Worm (Caenorhabditis elegans): ENCODE data around the gene rps-29.

The rps-29 gene

DNA sequence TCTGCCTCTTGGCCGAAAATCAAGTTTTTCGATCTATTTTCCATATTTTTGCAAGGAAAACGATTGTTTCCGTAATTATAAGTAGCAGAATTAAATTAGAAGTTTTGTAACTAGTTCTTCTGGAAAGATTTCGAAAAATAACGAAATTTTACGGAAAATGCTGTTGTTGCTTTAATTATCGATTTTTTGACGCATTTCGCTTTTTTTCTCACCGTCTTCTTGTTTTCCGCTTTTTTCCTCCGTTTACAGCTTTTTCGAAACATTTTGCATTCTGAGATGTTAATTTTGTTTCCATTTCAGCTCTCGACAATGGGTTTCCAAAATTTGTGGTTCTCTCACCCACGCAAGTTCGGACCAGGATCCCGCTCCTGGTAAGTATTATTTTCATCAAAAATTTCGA, at the start of gene rps-29:
Gene rps-29 (plus strand): TSS at position 301 of the 400 bp plus-strand sequence.
- no peak for TF ChIP-seq C38D4.7 (GFP tag; optimal IDR thresholded peaks at IDR 0.05)
- TF ChIP-seq ama-1 (optimal IDR thresholded peaks at IDR 0.05): no peak
- TF ChIP-seq fkh-6 (tag; optimal IDR thresholded peaks at IDR 0.05): no peak
- TF ChIP-seq ceh-48 (tag; optimal IDR thresholded peaks at IDR 0.05): peak; percentile 30
- TF ChIP-seq ceh-6 (GFP tag; optimal IDR thresholded peaks at IDR 0.05): no peak
- no peak for TF ChIP-seq ztf-16 (tag; optimal IDR thresholded peaks at IDR 0.05)
- TF ChIP-seq fax-1 (tag; optimal IDR thresholded peaks at IDR 0.05): no peak

DNA sequence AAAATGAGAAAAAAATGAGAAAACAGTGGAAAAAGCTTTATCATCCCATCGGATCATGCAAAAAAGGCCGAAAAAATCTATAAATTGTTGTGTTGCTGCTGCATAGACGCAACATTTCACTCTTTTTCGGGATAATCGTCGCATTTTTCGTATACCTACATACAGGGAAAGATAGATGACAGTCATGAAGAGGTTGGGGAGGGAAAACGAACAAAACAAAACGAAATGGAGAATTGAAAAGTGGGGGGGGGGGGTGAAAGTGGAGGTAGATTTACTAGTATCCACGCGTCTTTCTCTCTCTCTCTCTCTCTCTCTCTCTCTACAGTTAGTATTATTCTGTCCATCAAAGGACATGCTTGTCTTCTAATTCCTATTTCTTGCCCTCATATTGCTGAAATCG, 49.6 kb upstream of the rps-29 start:
- no peak for TF ChIP-seq rnt-1 (tag; optimal IDR thresholded peaks at IDR 0.05)
- TF ChIP-seq ceh-30 (tag; optimal IDR thresholded peaks at IDR 0.05): no peak
- TF ChIP-seq ceh-9 (tag; optimal IDR thresholded peaks at IDR 0.05): no peak
- TF ChIP-seq ets-4 (tag; optimal IDR thresholded peaks at IDR 0.05): no peak

DNA sequence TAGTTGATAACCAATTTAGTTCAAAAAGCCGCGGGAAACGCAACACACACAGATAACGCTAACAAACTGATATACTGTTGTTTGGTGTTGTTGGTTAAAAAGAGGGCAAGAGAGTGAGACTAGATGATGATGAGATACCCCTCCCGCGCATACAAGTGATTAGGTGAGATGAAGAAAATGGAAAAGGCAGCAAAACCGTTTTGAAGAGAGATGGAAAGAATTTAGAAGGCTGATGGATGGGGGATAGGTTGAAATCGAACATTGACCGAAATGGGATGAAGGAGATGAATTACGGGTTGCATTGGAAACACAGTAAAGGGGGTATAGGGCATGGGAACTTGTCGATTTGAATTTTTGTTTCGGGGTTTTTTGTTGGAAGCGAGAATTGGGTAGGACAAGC, 45.3 kb upstream of the rps-29 start:
- peak; percentile 41 for TF ChIP-seq elt-2 (tag; optimal IDR thresholded peaks at IDR 0.05)
- no peak for TF ChIP-seq dve-1 (tag; optimal IDR thresholded peaks at IDR 0.05)

DNA sequence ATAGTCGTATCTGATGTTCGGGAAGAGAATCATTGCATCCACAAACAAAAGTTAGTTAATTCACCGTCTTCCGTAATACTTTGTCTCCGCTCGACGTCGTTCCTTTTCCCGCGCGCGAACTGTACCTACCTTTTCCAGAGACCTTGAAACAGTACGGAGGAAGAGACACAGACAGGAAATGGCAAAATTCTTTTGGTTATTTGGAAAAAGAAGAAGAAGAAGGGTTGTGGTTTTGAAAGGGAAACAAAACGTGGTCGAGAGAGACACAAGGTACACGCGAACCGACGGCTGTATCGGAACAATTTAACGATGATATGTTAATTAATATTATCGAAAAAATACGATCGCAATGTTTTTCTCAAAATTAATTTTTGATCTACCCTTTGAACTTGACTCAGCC, 44.1 kb upstream of the rps-29 start:
- TF ChIP-seq pha-4 (tag; optimal IDR thresholded peaks at IDR 0.05) (no peak), pax-1 (tag; optimal IDR thresholded peaks at IDR 0.05) (no peak), ama-1 (optimal IDR thresholded peaks at IDR 0.05) (no peak), ceh-14 (tag; optimal IDR thresholded peaks at IDR 0.05) (no peak), ahr-1 (tag; optimal IDR thresholded peaks at IDR 0.05) (no peak), ceh-2 (tag; optimal IDR thresholded peaks at IDR 0.05) (no peak), ceh-19 (GFP tag; optimal IDR thresholded peaks at IDR 0.05) (no peak), ztf-16 (tag; optimal IDR thresholded peaks at IDR 0.05) (no peak), pqm-1 (tag; optimal IDR thresholded peaks at IDR 0.05) (no peak), fkh-10 (GFP tag; optimal IDR thresholded peaks at IDR 0.05) (no peak), ceh-30 (tag; optimal IDR thresholded peaks at IDR 0.05) (no peak), odd-2 (tag; optimal IDR thresholded peaks at IDR 0.05) (no peak), hlh-13 (GFP tag; optimal IDR thresholded peaks at IDR 0.05) (no peak), ceh-31 (tag; optimal IDR thresholded peaks at IDR 0.05) (no peak), ceh-34 (tag; optimal IDR thresholded peaks at IDR 0.05) (no peak), ttx-3 (tag; optimal IDR thresholded peaks at IDR 0.05) (no peak), F13H6.1 (tag; optimal IDR thresholded peaks at IDR 0.05) (no peak), che-1 (tag; optimal IDR thresholded peaks at IDR 0.05) (no peak), zip-5 (tag; optimal IDR thresholded peaks at IDR 0.05) (no peak), ets-4 (tag; optimal IDR thresholded peaks at IDR 0.05) (no peak)

DNA sequence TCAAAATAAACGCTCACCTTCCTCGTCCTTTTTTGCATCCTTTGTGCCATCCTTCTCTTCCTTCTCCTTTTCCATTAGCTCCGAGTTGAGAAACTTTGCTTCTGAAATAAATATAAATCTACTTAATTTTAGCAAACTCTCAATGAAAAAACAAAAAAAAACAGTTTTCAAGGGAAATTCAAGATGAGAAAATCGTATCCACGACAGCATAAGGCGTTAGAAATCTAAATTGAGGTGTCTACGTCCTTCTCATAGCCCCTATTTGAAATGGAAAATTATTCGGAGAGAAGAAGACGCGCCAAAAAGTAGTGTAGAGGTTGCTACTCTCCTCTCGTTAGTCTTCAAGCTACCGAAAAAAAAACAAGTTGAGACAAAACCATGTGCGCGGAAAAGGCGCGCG, 41.8 kb upstream of the rps-29 start, which contains the start of gene pat-12:
Gene pat-12 (minus strand): TSS at position 101 of the 400 bp plus-strand sequence.
- TF ChIP-seq nhr-232 (tag; optimal IDR thresholded peaks at IDR 0.05) (no peak), ceh-9 (tag; optimal IDR thresholded peaks at IDR 0.05) (no peak), syd-9 (tag; optimal IDR thresholded peaks at IDR 0.05) (no peak), pha-4 (tag; optimal IDR thresholded peaks at IDR 0.05) (no peak), dve-1 (tag; optimal IDR thresholded peaks at IDR 0.05) (no peak), lin-11 (tag; optimal IDR thresholded peaks at IDR 0.05) (no peak), pag-3 (tag; optimal IDR thresholded peaks at IDR 0.05; ENCODE audit: borderline replicate concordance) (no peak), madf-2 (tag; optimal IDR thresholded peaks at IDR 0.05) (no peak), nfya-1 (tag; optimal IDR thresholded peaks at IDR 0.05) (no peak), tbx-7 (tag; optimal IDR thresholded peaks at IDR 0.05) (no peak), nhr-11 (tag; optimal IDR thresholded peaks at IDR 0.05) (no peak), ceh-45 (GFP tag; IDR thresholded peaks at IDR 0.05) (no peak), ceh-34 (tag; optimal IDR thresholded peaks at IDR 0.05) (no peak), sdc-2 (tag; optimal IDR thresholded peaks at IDR 0.05) (no peak), ceh-18 (tag; optimal IDR thresholded peaks at IDR 0.05) (no peak), ceh-22 (tag; optimal IDR thresholded peaks at IDR 0.05) (no peak), tbx-2 (tag; optimal IDR thresholded peaks at IDR 0.05) (no peak), rnt-1 (tag; optimal IDR thresholded peaks at IDR 0.05) (no peak), unc-42 (tag; optimal IDR thresholded peaks at IDR 0.05) (no peak)

All from whole organism, late embryonic.